Fruit fly (Drosophila melanogaster) whole organism, embryonic: ENCODE results near the gene Doc2.
A peak's percentile ranks its signal among the peaks of the same experiment; 100 is the strongest.

Experiments used
- Blimp-1 ChIP-seq: fragments of 200-800 bp; sonication (Bioruptor generic); optimal IDR thresholded peaks from 3 replicates; lab custom pipeline; 2018; ENCODE audit warnings: missing biosample characterization, missing genetic modification characterization, mild to moderate bottlenecking, moderate library complexity, missing genetic modification reagents
- CG11247 ChIP-seq: fragments of 200-800 bp; sonication (Bioruptor generic); IDR thresholded peaks from 2 replicates; pipeline ENCODE4 v1.3.6; 2022; ENCODE audit warnings: missing biosample characterization, missing genetic modification characterization
- CG11504 ChIP-seq: fragments of 200-800 bp; sonication (Bioruptor generic); optimal IDR thresholded peaks from 3 replicates; lab custom pipeline; 2019; ENCODE audit warnings: missing biosample characterization, mild to moderate bottlenecking, missing genetic modification characterization, moderate library complexity
- CG12071 ChIP-seq: fragments of 200-800 bp; sonication (Bioruptor generic); optimal IDR thresholded peaks from 3 replicates; lab custom pipeline; 2018; ENCODE audit warnings: missing biosample characterization, mild to moderate bottlenecking, missing genetic modification characterization
- CG12104 ChIP-seq: fragments of 200-800 bp; sonication (Bioruptor generic); optimal IDR thresholded peaks from 3 replicates; lab custom pipeline; 2016; ENCODE audit warnings: missing biosample characterization, missing genetic modification characterization
- CG12219 ChIP-seq: fragments of 200-800 bp; sonication (Bioruptor generic); optimal IDR thresholded peaks from 3 replicates; lab custom pipeline; 2018; ENCODE audit warnings: missing biosample characterization, mild to moderate bottlenecking, missing genetic modification characterization
- CG1529 ChIP-seq: fragments of 200-800 bp; sonication (Bioruptor generic); optimal IDR thresholded peaks from 3 replicates; lab custom pipeline; 2018; ENCODE audit warnings: missing biosample characterization, missing genetic modification characterization
- CG1647 ChIP-seq: fragments of 200-800 bp; sonication (Bioruptor generic); optimal IDR thresholded peaks from 3 replicates; lab custom pipeline; 2016; ENCODE audit warnings: missing biosample characterization, missing genetic modification characterization
- CG16863 ChIP-seq: fragments of 200-800 bp; sonication (Bioruptor generic); optimal IDR thresholded peaks from 3 replicates; lab custom pipeline; 2016; ENCODE audit warnings: missing biosample characterization, missing genetic modification characterization
- CG18011 ChIP-seq: fragments of 200-800 bp; sonication (Bioruptor generic); optimal IDR thresholded peaks from 2 replicates; lab custom pipeline; 2017; ENCODE audit warnings: missing biosample characterization, missing genetic modification characterization, mild to moderate bottlenecking, moderate library complexity, missing genotype
- CG18599 ChIP-seq: fragments of 200-800 bp; sonication (Bioruptor generic); optimal IDR thresholded peaks from 3 replicates; lab custom pipeline; 2017; ENCODE audit warnings: missing biosample characterization, missing genetic modification characterization, mild to moderate bottlenecking, moderate library complexity, missing genetic modification reagents
- CG2120 ChIP-seq: fragments of 200-800 bp; sonication (Bioruptor generic); optimal IDR thresholded peaks from 3 replicates; lab custom pipeline; 2016; ENCODE audit warnings: missing biosample characterization, missing genetic modification characterization
- CG2712 ChIP-seq: fragments of 200-800 bp; optimal IDR thresholded peaks from 3 replicates; lab custom pipeline; 2019; ENCODE audit warnings: missing biosample characterization, mild to moderate bottlenecking, missing genetic modification characterization, moderate library complexity
- CG30403 ChIP-seq: fragments of 200-800 bp; sonication (Bioruptor generic); optimal IDR thresholded peaks from 3 replicates; lab custom pipeline; 2016; ENCODE audit warnings: missing biosample characterization, missing genetic modification characterization
- CG32532 ChIP-seq: fragments of 200-800 bp; sonication (Bioruptor generic); IDR thresholded peaks from 2 replicates; pipeline ENCODE4 v1.3.6; 2022; ENCODE audit warnings: missing biosample characterization, missing genetic modification characterization
- CG32767 ChIP-seq: fragments of 200-800 bp; sonication (Bioruptor generic); IDR thresholded peaks from 2 replicates; pipeline ENCODE4 v1.3.6; 2022; ENCODE audit warnings: missing biosample characterization, missing genetic modification characterization
- CG5180 ChIP-seq: fragments of 200-800 bp; sonication (Bioruptor generic); optimal IDR thresholded peaks from 3 replicates; lab custom pipeline; 2017; ENCODE audit warnings: missing biosample characterization, missing genetic modification characterization, mild to moderate bottlenecking, moderate library complexity, missing genetic modification reagents
- CG7372 ChIP-seq: fragments of 200-800 bp; sonication (Bioruptor generic); IDR thresholded peaks from 2 replicates; pipeline ENCODE4 v1.3.6; 2022; ENCODE audit warnings: missing biosample characterization, missing genetic modification characterization
- CG8359 ChIP-seq: fragments of 200-800 bp; sonication (Bioruptor generic); optimal IDR thresholded peaks from 2 replicates; lab custom pipeline; 2017; ENCODE audit warnings: missing biosample characterization, mild to moderate bottlenecking, missing genetic modification characterization, borderline replicate concordance
- CG9817 ChIP-seq: fragments of 200-800 bp; sonication (Bioruptor generic); optimal IDR thresholded peaks from 2 replicates; lab custom pipeline; 2018; ENCODE audit warnings: missing biosample characterization, mild to moderate bottlenecking, missing genetic modification characterization, moderate library complexity
- CkIIα-i1 ChIP-seq: fragments of 200-800 bp; sonication (Bioruptor generic); IDR thresholded peaks from 2 replicates; pipeline ENCODE4 v1.3.6; 2022; ENCODE audit warnings: missing biosample characterization, missing genetic modification characterization
- Hmr ChIP-seq: fragments of 200-800 bp; sonication (Bioruptor generic); optimal IDR thresholded peaks from 3 replicates; lab custom pipeline; 2017; ENCODE audit warnings: mild to moderate bottlenecking, missing biosample characterization, missing genetic modification reagents, missing genetic modification characterization
- MBD-R2 ChIP-seq: fragments of 200-800 bp; sonication (Bioruptor generic); IDR thresholded peaks from 2 replicates; pipeline ENCODE4 v1.3.6; 2022; ENCODE audit warnings: missing biosample characterization, missing genetic modification characterization
- Mad ChIP-seq: fragments of 200-800 bp; sonication (Bioruptor generic); optimal IDR thresholded peaks from 2 replicates; lab custom pipeline; 2016; ENCODE audit warnings: missing biosample characterization, missing genetic modification characterization
- Meics ChIP-seq: fragments of 200-800 bp; sonication (Bioruptor generic); optimal IDR thresholded peaks from 2 replicates; lab custom pipeline; 2017; ENCODE audit warnings: missing biosample characterization, mild to moderate bottlenecking, missing genetic modification characterization
- NfI ChIP-seq: fragments of 200-800 bp; sonication (Bioruptor generic); optimal IDR thresholded peaks from 3 replicates; lab custom pipeline; 2018; ENCODE audit warnings: missing biosample characterization, mild to moderate bottlenecking, missing genetic modification characterization, moderate library complexity
- Optix ChIP-seq: fragments of 200-800 bp; sonication (Bioruptor generic); IDR thresholded peaks from 3 replicates; pipeline ENCODE4 v1.3.6; 2022; ENCODE audit warnings: missing biosample characterization, missing genetic modification characterization
- Spps ChIP-seq: fragments of 200-800 bp; sonication (Bioruptor generic); optimal IDR thresholded peaks from 2 replicates; lab custom pipeline; 2018; ENCODE audit warnings: missing biosample characterization, mild to moderate bottlenecking, missing genetic modification characterization
- TFAM ChIP-seq: fragments of 200-800 bp; sonication (Bioruptor generic); optimal IDR thresholded peaks from 2 replicates; lab custom pipeline; 2017; ENCODE audit warnings: missing biosample characterization, missing genetic modification characterization, inconsistent platforms
- Vsx1 ChIP-seq: fragments of 200-800 bp; sonication (Bioruptor generic); optimal IDR thresholded peaks from 2 replicates; lab custom pipeline; 2017; ENCODE audit warnings: missing biosample characterization, mild to moderate bottlenecking, missing genetic modification characterization, missing genetic modification reagents
- Xbp1 ChIP-seq: fragments of 200-800 bp; sonication (Bioruptor generic); optimal IDR thresholded peaks from 3 replicates; lab custom pipeline; 2016; ENCODE audit warnings: missing biosample characterization, mild to moderate bottlenecking, missing genetic modification characterization
- YL-1 ChIP-seq: fragments of 200-800 bp; sonication (Bioruptor generic); optimal IDR thresholded peaks from 3 replicates; lab custom pipeline; 2017; ENCODE audit warnings: missing biosample characterization, mild to moderate bottlenecking, missing genetic modification characterization
- amos ChIP-seq: fragments of 200-800 bp; sonication (Bioruptor generic); IDR thresholded peaks from 2 replicates; pipeline ENCODE4 v1.3.6; 2022; ENCODE audit warnings: missing biosample characterization, missing genetic modification characterization; ENCODE audit not compliant: partially characterized antibody
- br ChIP-seq: fragments of >200 bp; optimal IDR thresholded peaks from 2 replicates; lab custom pipeline; 2017
- chn ChIP-seq: fragments of 200-800 bp; sonication (Bioruptor generic); optimal IDR thresholded peaks from 2 replicates; lab custom pipeline; 2016; ENCODE audit warnings: missing biosample characterization, missing genetic modification characterization
- crol ChIP-seq: fragments of 200-800 bp; sonication (Bioruptor generic); IDR thresholded peaks from 2 replicates; pipeline ENCODE4 v1.3.6; 2022; ENCODE audit warnings: missing biosample characterization, missing genetic modification characterization
- disco-r ChIP-seq: fragments of 200-800 bp; sonication (Bioruptor generic); optimal IDR thresholded peaks from 2 replicates; lab custom pipeline; 2016; ENCODE audit warnings: missing biosample characterization, missing genetic modification characterization
- dm ChIP-seq: fragments of 200-800 bp; sonication (Bioruptor generic); optimal IDR thresholded peaks from 3 replicates; lab custom pipeline; 2016; ENCODE audit warnings: missing biosample characterization, missing genetic modification characterization
- dmrt99B ChIP-seq: fragments of 200-800 bp; sonication (Bioruptor generic); optimal IDR thresholded peaks from 2 replicates; lab custom pipeline; 2018; ENCODE audit warnings: missing biosample characterization, mild to moderate bottlenecking, missing genetic modification characterization, moderate library complexity
- ems ChIP-seq: fragments of 200-800 bp; sonication (Bioruptor generic); optimal IDR thresholded peaks from 3 replicates; lab custom pipeline; 2016; ENCODE audit warnings: missing biosample characterization, missing genetic modification characterization
- fd64A ChIP-seq: fragments of 200-800 bp; sonication (Bioruptor generic); optimal IDR thresholded peaks from 3 replicates; lab custom pipeline; 2018; ENCODE audit warnings: missing biosample characterization, mild to moderate bottlenecking, missing genetic modification characterization
- hb ChIP-seq: fragments of 200-800 bp; sonication (Bioruptor generic); IDR thresholded peaks from 3 replicates; pipeline ENCODE4 v1.3.6; 2022; ENCODE audit warnings: missing biosample characterization, missing genetic modification characterization; ENCODE audit not compliant: partially characterized antibody
- hbn ChIP-seq: fragments of 200-800 bp; sonication (Bioruptor generic); IDR thresholded peaks from 2 replicates; pipeline ENCODE4 v1.3.6; 2022; ENCODE audit warnings: missing biosample characterization, missing genetic modification characterization; ENCODE audit not compliant: partially characterized antibody
- mirr ChIP-seq: fragments of 200-800 bp; sonication (Bioruptor generic); optimal IDR thresholded peaks from 3 replicates; lab custom pipeline; 2018; ENCODE audit warnings: missing biosample characterization, mild to moderate bottlenecking, missing genetic modification characterization
- row ChIP-seq: fragments of 200-800 bp; sonication (Bioruptor generic); IDR thresholded peaks from 3 replicates; pipeline ENCODE4 v1.3.6; 2022; ENCODE audit warnings: missing biosample characterization, missing genetic modification characterization
- stc ChIP-seq: fragments of 200-800 bp; sonication (Bioruptor generic); IDR thresholded peaks from 2 replicates; pipeline ENCODE4 v1.3.6; 2022; ENCODE audit warnings: missing biosample characterization, missing genetic modification characterization
- tio ChIP-seq: fragments of 200-800 bp; sonication (Bioruptor generic); optimal IDR thresholded peaks from 2 replicates; lab custom pipeline; 2017; ENCODE audit warnings: missing biosample characterization, missing genetic modification characterization, inconsistent platforms
- usp ChIP-seq: fragments of >200 bp; optimal IDR thresholded peaks from 2 replicates; lab custom pipeline; 2017; ENCODE audit warnings: missing biosample characterization, missing genetic modification characterization
- yki ChIP-seq: fragments of >200 bp; optimal IDR thresholded peaks from 3 replicates; lab custom pipeline; 2018
- zf30C ChIP-seq: fragments of 200-800 bp; sonication (Bioruptor generic); optimal IDR thresholded peaks from 3 replicates; lab custom pipeline; 2018; ENCODE audit warnings: missing biosample characterization, mild to moderate bottlenecking, missing genetic modification characterization

Gene Doc2

dm6 chr3L:8996173-8996767 lies 22.8 kb downstream of the Doc2 start (continued):
- TF ChIP-seq CG18011 (GFP tag; lab: Kevin White, UChicago), result no peak
- peak; percentile 48 for TF ChIP-seq CG1647
- peak; percentile 44 for TF ChIP-seq Meics
- TF ChIP-seq CG16863 (GFP tag; lab: Kevin White, UChicago), result peak; percentile 45
- peak; percentile 28 for TF ChIP-seq CG18599 (GFP tag; lab: Kevin White, UChicago)
- peak; percentile 73 for TF ChIP-seq CG32532 (GFP tag; lab: Robert Waterston, UW)
- peak; percentile 68; the same call in 1 of the 2 replicates for TF ChIP-seq CG32767
- TF ChIP-seq TFAM, result no peak
- no peak for TF ChIP-seq Blimp-1
- TF ChIP-seq Xbp1 (GFP tag; lab: Kevin White, UChicago), result peak; percentile 70
- TF ChIP-seq crol (GFP tag; lab: Robert Waterston, UW), result no peak
- peak; percentile 49; the same call in 1 of the 2 replicates for TF ChIP-seq CG11247 (GFP tag; lab: Robert Waterston, UW)
- peak; percentile 68 for TF ChIP-seq CG30403 (GFP tag; lab: Kevin White, UChicago)
- no peak for TF ChIP-seq CG9817 (tag; lab: Kevin White, UChicago)
- TF ChIP-seq chn (GFP tag; lab: Kevin White, UChicago), result peak; percentile 57
- TF ChIP-seq MBD-R2, result peak; percentile 51; the same call in 1 of the 2 replicates
- TF ChIP-seq CG12071 (GFP tag; lab: Kevin White, UChicago), result no peak
- TF ChIP-seq Vsx1 (GFP tag; lab: Kevin White, UChicago), result no peak
- 0 out of 3 replicates have a peak, but pooled peaks have one; percentile 25 for TF ChIP-seq Optix (GFP tag; lab: Robert Waterston, UW)
- TF ChIP-seq CG8359 (GFP tag; lab: Kevin White, UChicago), result peak; percentile 15
- no peak for TF ChIP-seq yki (lab: Kevin White, UChicago)
- TF ChIP-seq hb, result no peak
- peak; percentile 72 for TF ChIP-seq CG2120
- TF ChIP-seq mirr, result no peak
- TF ChIP-seq CkIIα-i1 (GFP tag; lab: Robert Waterston, UW), result no peak
- TF ChIP-seq amos (GFP tag; lab: Robert Waterston, UW), result no peak
- TF ChIP-seq YL-1 (GFP tag; lab: Kevin White, UChicago), result no peak
- peak; percentile 79 for TF ChIP-seq row (GFP tag; lab: Robert Waterston, UW)
- TF ChIP-seq dmrt99B (tag; lab: Kevin White, UChicago), result no peak
- TF ChIP-seq Hmr (GFP tag; lab: Kevin White, UChicago), result no peak
- peak; percentile 7 for TF ChIP-seq Mad (GFP tag; lab: Kevin White, UChicago)
- no peak for TF ChIP-seq fd64A
- no peak for TF ChIP-seq br
- TF ChIP-seq CG1529, result peak; percentile 23
- TF ChIP-seq CG12219 (GFP tag; lab: Kevin White, UChicago), result peak; percentile 35
- TF ChIP-seq ems (GFP tag; lab: Kevin White, UChicago), result peak; percentile 51
- peak; percentile 62; the same call in 1 of the 2 replicates for TF ChIP-seq stc (GFP tag; lab: Robert Waterston, UW)
- no peak for TF ChIP-seq NfI (GFP tag; lab: Kevin White, UChicago)
- TF ChIP-seq tio, result no peak
- TF ChIP-seq CG7372 (GFP tag; lab: Robert Waterston, UW), result 0 out of 2 replicates have a peak, but pooled peaks have one; percentile 11
- peak; percentile 10 for TF ChIP-seq dm (GFP tag; lab: Kevin White, UChicago)
- no peak for TF ChIP-seq CG11504 (tag; lab: Kevin White, UChicago)
- no peak for TF ChIP-seq disco-r (GFP tag; lab: Kevin White, UChicago)
- no peak for TF ChIP-seq hbn (GFP tag; lab: Robert Waterston, UW)
- TF ChIP-seq CG2712 (tag; lab: Kevin White, UChicago), result peak; percentile 74
- TF ChIP-seq CG5180 (GFP tag; lab: Kevin White, UChicago), result no peak
- TF ChIP-seq Spps (tag; lab: Kevin White, UChicago), result peak; percentile 31
- TF ChIP-seq CG12104 (GFP tag; lab: Kevin White, UChicago), result peak; percentile 25
- TF ChIP-seq usp, result no peak
- TF ChIP-seq zf30C (GFP tag; lab: Kevin White, UChicago), result no peak
